Fruit fly (Drosophila melanogaster): ENCODE measurements around the gene Bdbt.
A peak's percentile ranks its signal among the peaks of the same experiment; 100 is the strongest.

The Bdbt gene

dm6 chr3R:21161620-21162029 lies 43.0 kb upstream of the Bdbt start (continued):
- TF ChIP-seq E2f1 (GFP tag; IDR thresholded peaks at IDR 0.05) = peak; percentile 20; the same call in 1 of the 2 replicates
- TF ChIP-seq TFAM (GFP tag; optimal IDR thresholded peaks at IDR 0.05) = no peak
- TF ChIP-seq Adf1 (GFP tag; IDR thresholded peaks at IDR 0.05) = peak; percentile 40
- no peak for TF ChIP-seq CG7372 (GFP tag; IDR thresholded peaks at IDR 0.05)
- no peak for TF ChIP-seq Rx (GFP tag; IDR thresholded peaks at IDR 0.05)
- no peak for TF ChIP-seq tio (GFP tag; optimal IDR thresholded peaks at IDR 0.05)
- TF ChIP-seq CG8089 (GFP tag; optimal IDR thresholded peaks at IDR 0.05) = no peak
- no peak for TF ChIP-seq CG3838 (GFP tag; optimal IDR thresholded peaks at IDR 0.05)
- no peak for TF ChIP-seq CG2875 (GFP tag; optimal IDR thresholded peaks at IDR 0.05)
- no peak for TF ChIP-seq CG13894 (tag; optimal IDR thresholded peaks at IDR 0.05)
- no peak for TF ChIP-seq CG31365 (tag; optimal IDR thresholded peaks at IDR 0.05)
- peak; percentile 77 for TF ChIP-seq exex (tag; optimal IDR thresholded peaks at IDR 0.05)
- peak; percentile 27 for TF ChIP-seq CG15514 (GFP tag; optimal IDR thresholded peaks at IDR 0.05)
- no peak for TF ChIP-seq sqz (GFP tag; optimal IDR thresholded peaks at IDR 0.05)
- no peak for TF ChIP-seq gt (GFP tag; IDR thresholded peaks at IDR 0.05)
- TF ChIP-seq H2.0 (GFP tag; IDR thresholded peaks at IDR 0.05) = peak; percentile 71
- TF ChIP-seq CG10959 (GFP tag; IDR thresholded peaks at IDR 0.05) = no peak
- TF ChIP-seq CoRest (tag; optimal IDR thresholded peaks at IDR 0.05) = peak; percentile 33
- TF ChIP-seq Sin3A (optimal IDR thresholded peaks at IDR 0.05) = no peak
- TF ChIP-seq eyg (GFP tag; optimal IDR thresholded peaks at IDR 0.05) = no peak
- TF ChIP-seq CG13296 (GFP tag; optimal IDR thresholded peaks at IDR 0.05) = no peak
- no peak for TF ChIP-seq MBD-R2 (GFP tag; IDR thresholded peaks at IDR 0.05)
- no peak for TF ChIP-seq CG12299 (tag; optimal IDR thresholded peaks at IDR 0.05)
- no peak for TF ChIP-seq tap (tag; optimal IDR thresholded peaks at IDR 0.05)
- TF ChIP-seq CG13775 (GFP tag; optimal IDR thresholded peaks at IDR 0.05) = peak; percentile 30
- TF ChIP-seq Xbp1 (GFP tag; optimal IDR thresholded peaks at IDR 0.05) = peak; percentile 38
- TF ChIP-seq CG18011 (GFP tag; optimal IDR thresholded peaks at IDR 0.05) = peak; percentile 52
- TF ChIP-seq CG18262 (tag; optimal IDR thresholded peaks at IDR 0.05) = no peak
- TF ChIP-seq Hmx (GFP tag; optimal IDR thresholded peaks at IDR 0.05) = no peak
- no peak for TF ChIP-seq Atf-2 (GFP tag; optimal IDR thresholded peaks at IDR 0.05)
- TF ChIP-seq HLH54F (GFP tag; optimal IDR thresholded peaks at IDR 0.05) = peak; percentile 59
- TF ChIP-seq salm (tag; optimal IDR thresholded peaks at IDR 0.05) = no peak
- TF ChIP-seq psq (GFP tag; optimal IDR thresholded peaks at IDR 0.05) = no peak
- no peak for TF ChIP-seq CG17829 (tag; optimal IDR thresholded peaks at IDR 0.05)
- peak; percentile 48 for TF ChIP-seq fd3F (GFP tag; optimal IDR thresholded peaks at IDR 0.05)
- TF ChIP-seq otp (GFP tag; IDR thresholded peaks at IDR 0.05) = no peak
- TF ChIP-seq CG14014 (GFP tag; IDR thresholded peaks at IDR 0.05) = peak; percentile 54
- TF ChIP-seq peb (GFP tag; IDR thresholded peaks at IDR 0.05) = no peak
- peak; percentile 33 for TF ChIP-seq NfI (GFP tag; optimal IDR thresholded peaks at IDR 0.05)
- TF ChIP-seq MTF-1 (GFP tag; optimal IDR thresholded peaks at IDR 0.05; ENCODE audit: borderline replicate concordance) = no peak
- TF ChIP-seq CG8281 (tag; optimal IDR thresholded peaks at IDR 0.05) = no peak
- TF ChIP-seq en (GFP tag; optimal IDR thresholded peaks at IDR 0.05) = no peak
- TF ChIP-seq CkIIα-i1 (GFP tag; IDR thresholded peaks at IDR 0.05) = no peak
- TF ChIP-seq Aef1 (GFP tag; IDR thresholded peaks at IDR 0.05) = peak; percentile 32; the same call in 2 of the 3 replicates
- no peak for TF ChIP-seq vvl (GFP tag; IDR thresholded peaks at IDR 0.05)
- TF ChIP-seq bcd (GFP tag; optimal IDR thresholded peaks at IDR 0.05) = peak; percentile 15
- TF ChIP-seq crol (GFP tag; IDR thresholded peaks at IDR 0.05) = no peak
- TF ChIP-seq vnd (GFP tag; IDR thresholded peaks at IDR 0.05; ENCODE audit: partially characterized antibody) = no peak
- TF ChIP-seq CG8924 (tag; optimal IDR thresholded peaks at IDR 0.05) = no peak
- TF ChIP-seq ind (GFP tag; optimal IDR thresholded peaks at IDR 0.05) = no peak
- no peak for TF ChIP-seq CG9215 (GFP tag; IDR thresholded peaks at IDR 0.05)
- TF ChIP-seq C15 (GFP tag; IDR thresholded peaks at IDR 0.05) = no peak
- TF ChIP-seq CG10366 (GFP tag; IDR thresholded peaks at IDR 0.05) = 0 out of 2 replicates have a peak, but pooled peaks have one; percentile 41
